Worm (Caenorhabditis elegans): ENCODE results near the gene F38A1.15.

ce11 chrIV:1224781-1225180 is 18.4 kb downstream of the F38A1.15 start:
- no peak for TF ChIP-seq jun-1 (tag; optimal IDR thresholded peaks at IDR 0.05)
- TF ChIP-seq nhr-67 (tag; optimal IDR thresholded peaks at IDR 0.05), result no peak
- no peak for TF ChIP-seq elt-3 (tag; optimal IDR thresholded peaks at IDR 0.05)
- no peak for TF ChIP-seq nhr-11 (tag; optimal IDR thresholded peaks at IDR 0.05)
- no peak for TF ChIP-seq ceh-82 (tag; optimal IDR thresholded peaks at IDR 0.05)
- TF ChIP-seq ZK546.5 (tag; optimal IDR thresholded peaks at IDR 0.05), result no peak
- TF ChIP-seq nhr-25 (tag; optimal IDR thresholded peaks at IDR 0.05), result no peak
- no peak for TF ChIP-seq zag-1 (tag; optimal IDR thresholded peaks at IDR 0.05)
- TF ChIP-seq mdl-1 (tag; optimal IDR thresholded peaks at IDR 0.05), result no peak
- TF ChIP-seq nhr-43 (tag; optimal IDR thresholded peaks at IDR 0.05; ENCODE audit: poor library complexity, severe bottlenecking), result no peak
- no peak for TF ChIP-seq fkh-10 (GFP tag; optimal IDR thresholded peaks at IDR 0.05)
- TF ChIP-seq nhr-28 (tag; optimal IDR thresholded peaks at IDR 0.05), result no peak
- no peak for TF ChIP-seq nhr-76 (tag; optimal IDR thresholded peaks at IDR 0.05)
